Worm (Caenorhabditis elegans) whole organism, early embryonic: ENCODE data around the gene C27D6.12.
"Not testable (repeated sequence)": the region's sequence is repeated elsewhere in the genome, so short reads cannot be mapped to it uniquely, and the experiment has no call there.

Experiments
- B0310.2 ChIP-seq: sonication (generic microtip); optimal IDR thresholded peaks from 2 replicates; lab custom pipeline; 2016; ENCODE audit warnings: mild to moderate bottlenecking, missing genetic modification characterization, missing compliant biosample characterization
- F13C5.2 ChIP-seq: sonication (generic microtip); optimal IDR thresholded peaks from 2 replicates; lab custom pipeline; 2017; ENCODE audit warnings: mild to moderate bottlenecking, missing genetic modification characterization, inconsistent platforms, missing compliant biosample characterization
- aly-1 ChIP-seq: sonication (generic microtip); optimal IDR thresholded peaks from 2 replicates; lab custom pipeline; 2016; ENCODE audit warnings: missing genetic modification characterization, missing compliant biosample characterization
- ama-1 ChIP-seq: fragments of 150-350 bp; optimal IDR thresholded peaks from 2 replicates; lab custom pipeline; 2014
- ceh-13 ChIP-seq: fragments of 200-800 bp; sonication (Bioruptor generic); optimal IDR thresholded peaks from 2 replicates; lab custom pipeline; 2018; ENCODE audit warnings: mild to moderate bottlenecking, missing genetic modification characterization, missing compliant biosample characterization
- ceh-36 ChIP-seq: sonication (generic microtip); optimal IDR thresholded peaks from 2 replicates; lab custom pipeline; 2016; ENCODE audit warnings: missing genetic modification characterization, inconsistent platforms, missing compliant biosample characterization
- ets-7 ChIP-seq: sonication (generic microtip); optimal IDR thresholded peaks from 2 replicates; lab custom pipeline; 2016; ENCODE audit warnings: missing genotype, missing genetic modification characterization, missing compliant biosample characterization
- flt-1 ChIP-seq: fragments of 200-800 bp; sonication (Bioruptor generic); IDR thresholded peaks from 2 replicates; pipeline ENCODE4 v1.3.6; 2022; ENCODE audit warnings: missing genetic modification characterization, missing compliant biosample characterization
- hmbx-1 ChIP-seq: sonication (generic microtip); optimal IDR thresholded peaks from 2 replicates; lab custom pipeline; 2016; ENCODE audit warnings: mild to moderate bottlenecking, missing genetic modification characterization, missing compliant biosample characterization
- hmg-4 ChIP-seq: fragments of 200-800 bp; sonication (Bioruptor generic); optimal IDR thresholded peaks from 2 replicates; lab custom pipeline; 2018; ENCODE audit warnings: mild to moderate bottlenecking, missing genetic modification characterization, missing compliant biosample characterization
- hnd-1 ChIP-seq: sonication (generic microtip); optimal IDR thresholded peaks from 2 replicates; lab custom pipeline; 2016; ENCODE audit warnings: missing genetic modification characterization, missing compliant biosample characterization
- pes-1 ChIP-seq: fragments of 200-800 bp; sonication (Bioruptor generic); IDR thresholded peaks from 2 replicates; pipeline ENCODE4 v1.3.6; 2022; ENCODE audit warnings: missing genetic modification reagents, missing genetic modification characterization, missing compliant biosample characterization
- scrt-1 ChIP-seq: fragments of 200-800 bp; sonication (Bioruptor generic); IDR thresholded peaks from 2 replicates; pipeline ENCODE4 v1.3.6; 2022; ENCODE audit warnings: missing genetic modification characterization, missing compliant biosample characterization
- sea-1 ChIP-seq: fragments of 200-800 bp; sonication (Bioruptor generic); conservative IDR thresholded peaks from 2 replicates; pipeline ENCODE4 v1.3.6; 2022; ENCODE audit warnings: missing genetic modification characterization, missing compliant biosample characterization
- tbx-11 ChIP-seq: fragments of 200-800 bp; sonication (Bioruptor generic); IDR thresholded peaks from 2 replicates; pipeline ENCODE4 v1.3.6; 2022; ENCODE audit warnings: missing genetic modification characterization, missing compliant biosample characterization
- tbx-37 ChIP-seq: fragments of 200-800 bp; sonication (Bioruptor generic); conservative IDR thresholded peaks from 2 replicates; pipeline ENCODE4 v1.3.6; 2022; ENCODE audit warnings: missing genetic modification reagents, missing genetic modification characterization, missing compliant biosample characterization
- tra-4 ChIP-seq: sonication (generic microtip); optimal IDR thresholded peaks from 2 replicates; lab custom pipeline; 2017; ENCODE audit warnings: missing genetic modification characterization, missing compliant biosample characterization

The C27D6.12 gene

ce11 chrII:5158774-5159173 is 19.0 kb downstream of the C27D6.12 start, which contains the start of gene F58A6.9:
Gene F58A6.9, minus strand, starts transcription at chrII:5158874.
- TF ChIP-seq B0310.2; tra-4 (tag; lab: Kevin White, UChicago); F13C5.2 (tag; lab: Kevin White, UChicago): not testable (repeated sequence)

ce11 chrII:5157525-5157924 is 20.3 kb downstream of the C27D6.12 start, which contains the start of gene srb-13:
Gene srb-13, minus strand, starts transcription at chrII:5157625.
- TF ChIP-seq F13C5.2 (tag; lab: Kevin White, UChicago): no peak

- TF ChIP-seq tbx-11 (GFP tag; lab: Robert Waterston, UW) (no peak), hnd-1 (tag; lab: Kevin White, UChicago) (no peak), pes-1 (GFP tag; lab: Robert Waterston, UW) (no peak), scrt-1 (GFP tag; lab: Robert Waterston, UW) (no peak), ceh-36 (tag; lab: Kevin White, UChicago) (no peak), hmbx-1 (tag; lab: Kevin White, UChicago) (no peak), hmg-4 (GFP tag; lab: Kevin White, UChicago) (no peak), ets-7 (tag; lab: Kevin White, UChicago) (no peak), tra-4 (tag; lab: Kevin White, UChicago) (no peak), B0310.2 (no peak), sea-1 (no peak), ama-1 (lab: Kevin White, UChicago) (no peak), ceh-13 (GFP tag; lab: Kevin White, UChicago) (no peak)
Observed at ce11 chrII:5156983-5157382, 20.8 kb downstream of the C27D6.12 start, which contains the start of gene msp-45. Gene msp-45, minus strand, starts transcription at chrII:5157083.

- TF ChIP-seq ceh-36 (tag; lab: Kevin White, UChicago): no peak
- TF ChIP-seq tbx-37 (GFP tag; lab: Robert Waterston, UW): no peak
- no peak for TF ChIP-seq scrt-1 (GFP tag; lab: Robert Waterston, UW)
- no peak for TF ChIP-seq ets-7 (tag; lab: Kevin White, UChicago)
- TF ChIP-seq hmbx-1 (tag; lab: Kevin White, UChicago): no peak
- TF ChIP-seq tbx-11 (GFP tag; lab: Robert Waterston, UW): no peak
- no peak for TF ChIP-seq pes-1 (GFP tag; lab: Robert Waterston, UW)
Observed at ce11 chrII:5154540-5154939, 23.3 kb downstream of the C27D6.12 start, which contains the start of gene srb-12. Gene srb-12, minus strand, starts transcription at chrII:5154640.

- TF ChIP-seq hnd-1 (tag; lab: Kevin White, UChicago): no peak
- TF ChIP-seq hmg-4 (GFP tag; lab: Kevin White, UChicago): no peak
- no peak for TF ChIP-seq B0310.2
- TF ChIP-seq tra-4 (tag; lab: Kevin White, UChicago): no peak
- TF ChIP-seq sea-1: no peak
- TF ChIP-seq hmbx-1 (tag; lab: Kevin White, UChicago): no peak
- no peak for TF ChIP-seq F13C5.2 (tag; lab: Kevin White, UChicago)
- TF ChIP-seq scrt-1 (GFP tag; lab: Robert Waterston, UW): no peak
- no peak for TF ChIP-seq ceh-13 (GFP tag; lab: Kevin White, UChicago)
- TF ChIP-seq aly-1 (tag; lab: Kevin White, UChicago): no peak
Observed at ce11 chrII:5150829-5151228, 27.0 kb downstream of the C27D6.12 start, which contains the start of gene srb-16. Gene srb-16, minus strand, starts transcription at chrII:5150929.

ce11 chrII:5148349-5148748 is 29.5 kb downstream of the C27D6.12 start, which contains the start of gene F58A6.5:
Gene F58A6.5, minus strand, starts transcription at chrII:5148449.
- TF ChIP-seq B0310.2: no peak

ce11 chrII:5142619-5143018 is 35.2 kb downstream of the C27D6.12 start, which contains the start of gene F58A6.1:
Gene F58A6.1, plus strand, starts transcription at chrII:5142919.
- TF ChIP-seq pes-1 (GFP tag; lab: Robert Waterston, UW): no peak
- no peak for TF ChIP-seq hnd-1 (tag; lab: Kevin White, UChicago)
- no peak for TF ChIP-seq ceh-36 (tag; lab: Kevin White, UChicago)
- TF ChIP-seq flt-1: no peak
- no peak for TF ChIP-seq ceh-13 (GFP tag; lab: Kevin White, UChicago)
- no peak for TF ChIP-seq B0310.2
- TF ChIP-seq hmbx-1 (tag; lab: Kevin White, UChicago): no peak
- TF ChIP-seq tra-4 (tag; lab: Kevin White, UChicago): no peak
- TF ChIP-seq tbx-11 (GFP tag; lab: Robert Waterston, UW): no peak
- no peak for TF ChIP-seq ets-7 (tag; lab: Kevin White, UChicago)
- TF ChIP-seq aly-1 (tag; lab: Kevin White, UChicago): no peak
- TF ChIP-seq ama-1 (lab: Kevin White, UChicago): no peak
- TF ChIP-seq sea-1: no peak
- TF ChIP-seq F13C5.2 (tag; lab: Kevin White, UChicago): no peak

- no peak for TF ChIP-seq ceh-13 (GFP tag; lab: Kevin White, UChicago)
Observed at ce11 chrII:5141945-5142514, 35.8 kb downstream of the C27D6.12 start, which contains the start of gene nas-29. Gene nas-29, minus strand, starts transcription at chrII:5142036.
